Worm (Caenorhabditis elegans): ENCODE data around the gene scl-6.

Gene scl-6

ce11 chrIV:13110876-13111275 is 42.3 kb downstream of the scl-6 start:
- TF ChIP-seq nhr-129 (tag; optimal IDR thresholded peaks at IDR 0.05) (peak; percentile 55), nhr-77 (tag; optimal IDR thresholded peaks at IDR 0.05) (no peak), sma-3 (GFP tag; optimal IDR thresholded peaks at IDR 0.05) (no peak), gmeb-1 (tag; optimal IDR thresholded peaks at IDR 0.05) (no peak), dmd-4 (tag; optimal IDR thresholded peaks at IDR 0.05) (no peak), nhr-21 (tag; optimal IDR thresholded peaks at IDR 0.05) (peak; percentile 57), C34F6.9 (tag; optimal IDR thresholded peaks at IDR 0.05) (no peak), lin-39 (tag; optimal IDR thresholded peaks at IDR 0.05) (no peak), ama-1 (optimal IDR thresholded peaks at IDR 0.05) (no peak), lsy-2 (tag; optimal IDR thresholded peaks at IDR 0.05) (no peak), nhr-25 (tag; optimal IDR thresholded peaks at IDR 0.05) (peak; percentile 11), peb-1 (tag; optimal IDR thresholded peaks at IDR 0.05) (no peak), fos-1 (tag; optimal IDR thresholded peaks at IDR 0.05) (peak; percentile 11), snpc-4 (tag; optimal IDR thresholded peaks at IDR 0.05) (no peak), nhr-6 (tag; optimal IDR thresholded peaks at IDR 0.05) (no peak)

ce11 chrIV:13112982-13113381 is 44.4 kb downstream of the scl-6 start, which contains the start of gene best-2:
best-2 (minus strand) TSS chrIV:13113082.
- TF ChIP-seq peb-1 (tag; optimal IDR thresholded peaks at IDR 0.05) (no peak), unc-39 (tag; optimal IDR thresholded peaks at IDR 0.05) (no peak), nhr-129 (tag; optimal IDR thresholded peaks at IDR 0.05) (no peak), sem-4 (tag; optimal IDR thresholded peaks at IDR 0.05) (no peak), F13H6.1 (tag; optimal IDR thresholded peaks at IDR 0.05) (no peak), lsy-2 (tag; optimal IDR thresholded peaks at IDR 0.05) (no peak), nhr-21 (tag; optimal IDR thresholded peaks at IDR 0.05) (no peak), egl-27 (tag; optimal IDR thresholded peaks at IDR 0.05) (no peak), skn-1 (tag; optimal IDR thresholded peaks at IDR 0.05) (no peak), aly-2 (tag; optimal IDR thresholded peaks at IDR 0.05) (no peak), lin-11 (tag; optimal IDR thresholded peaks at IDR 0.05) (no peak), mab-5 (tag; optimal IDR thresholded peaks at IDR 0.05) (no peak), nhr-77 (tag; optimal IDR thresholded peaks at IDR 0.05) (no peak), gmeb-1 (tag; optimal IDR thresholded peaks at IDR 0.05) (no peak)

- no peak for TF ChIP-seq snpc-4 (tag; optimal IDR thresholded peaks at IDR 0.05)
- TF ChIP-seq sma-9 (GFP tag; optimal IDR thresholded peaks at IDR 0.05): no peak
- no peak for TF ChIP-seq sma-9 (tag; optimal IDR thresholded peaks at IDR 0.05)
- no peak for TF ChIP-seq lin-13 (GFP tag; optimal IDR thresholded peaks at IDR 0.05)
- no peak for TF ChIP-seq alr-1 (tag; optimal IDR thresholded peaks at IDR 0.05)
- no peak for TF ChIP-seq ztf-4 (tag; optimal IDR thresholded peaks at IDR 0.05)
- TF ChIP-seq zag-1 (tag; optimal IDR thresholded peaks at IDR 0.05): no peak
- TF ChIP-seq nhr-11 (tag; optimal IDR thresholded peaks at IDR 0.05): no peak
- TF ChIP-seq ZK546.5 (tag; optimal IDR thresholded peaks at IDR 0.05): no peak
- TF ChIP-seq nhr-237 (tag; optimal IDR thresholded peaks at IDR 0.05): no peak
- TF ChIP-seq egl-27 (tag; optimal IDR thresholded peaks at IDR 0.05): no peak
- no peak for TF ChIP-seq crh-2 (tag; optimal IDR thresholded peaks at IDR 0.05)
- no peak for TF ChIP-seq nhr-77 (tag; optimal IDR thresholded peaks at IDR 0.05)
- no peak for TF ChIP-seq dmd-4 (tag; optimal IDR thresholded peaks at IDR 0.05)
Observed at ce11 chrIV:13116679-13117078, 48.1 kb downstream of the scl-6 start.

ce11 chrIV:13118794-13119193 is 50.2 kb downstream of the scl-6 start, which contains the start of gene unc-30:
unc-30 (plus strand) TSS chrIV:13118977.
- no peak for TF ChIP-seq fos-1 (tag; optimal IDR thresholded peaks at IDR 0.05)
- no peak for TF ChIP-seq elt-1 (tag; optimal IDR thresholded peaks at IDR 0.05)
- no peak for TF ChIP-seq ztf-11 (tag; optimal IDR thresholded peaks at IDR 0.05)
- TF ChIP-seq mab-5 (tag; optimal IDR thresholded peaks at IDR 0.05): peak; percentile 19
- no peak for TF ChIP-seq sem-4 (tag; optimal IDR thresholded peaks at IDR 0.05)
- no peak for TF ChIP-seq elt-3 (tag; optimal IDR thresholded peaks at IDR 0.05)
- TF ChIP-seq lin-11 (tag; optimal IDR thresholded peaks at IDR 0.05): no peak
- no peak for TF ChIP-seq nhr-25 (tag; optimal IDR thresholded peaks at IDR 0.05)
- TF ChIP-seq unc-55 (GFP tag; optimal IDR thresholded peaks at IDR 0.05): peak; percentile 84
- TF ChIP-seq aly-2 (tag; optimal IDR thresholded peaks at IDR 0.05): no peak
- no peak for TF ChIP-seq unc-62 (GFP tag; optimal IDR thresholded peaks at IDR 0.05)
- TF ChIP-seq lsy-2 (tag; optimal IDR thresholded peaks at IDR 0.05): peak in 1 of 2 experiments; percentile 21
- TF ChIP-seq gmeb-1 (tag; optimal IDR thresholded peaks at IDR 0.05): no peak
- no peak for TF ChIP-seq ztf-4 (tag; optimal IDR thresholded peaks at IDR 0.05)
- TF ChIP-seq mbf-1 (tag; optimal IDR thresholded peaks at IDR 0.05): no peak
- TF ChIP-seq nhr-129 (tag; optimal IDR thresholded peaks at IDR 0.05): peak; percentile 18
- TF ChIP-seq snpc-4 (tag; optimal IDR thresholded peaks at IDR 0.05): no peak
- TF ChIP-seq ceh-16 (tag; optimal IDR thresholded peaks at IDR 0.05): no peak
